Fruit fly (Drosophila melanogaster): ENCODE data around the gene Nedd4.

Gene Nedd4

dm6 chr3L:17595810-17596561 is 66.1 kb downstream of the Nedd4 start:
- no peak for TF ChIP-seq noc (tag; optimal IDR thresholded peaks at IDR 0.05)

Measured in whole organism, larva.